Worm (Caenorhabditis elegans) whole organism, young adult: ENCODE results near the gene F25B4.8.

Source experiments
- F49E8.2 ChIP-seq: sonication (generic microtip); optimal IDR thresholded peaks from 3 replicates; lab custom pipeline; 2017; ENCODE audit warnings: missing genetic modification characterization, mild to moderate bottlenecking, missing compliant biosample characterization, antibody characterized with exemption, moderate library complexity; ENCODE audit not compliant: insufficient read depth
- Y53F4B.3 ChIP-seq: fragments of 200-800 bp; sonication (Bioruptor generic); IDR thresholded peaks from 2 replicates; pipeline ENCODE4 v1.3.6; 2022; ENCODE audit warnings: missing genetic modification reagents, missing genetic modification characterization, missing compliant biosample characterization
- aptf-2 ChIP-seq: fragments of 200-800 bp; sonication (Bioruptor generic); conservative IDR thresholded peaks from 2 replicates; pipeline ENCODE4 v1.3.6; 2022; ENCODE audit warnings: missing genetic modification reagents, missing genetic modification characterization, missing compliant biosample characterization
- bed-1 ChIP-seq: fragments of 200-800 bp; sonication (Bioruptor generic); IDR thresholded peaks from 2 replicates; pipeline ENCODE4 v1.3.6; 2022; ENCODE audit warnings: missing genetic modification reagents, missing genetic modification characterization, missing compliant biosample characterization
- ccch-3 ChIP-seq: fragments of 200-800 bp; sonication (Bioruptor generic); optimal IDR thresholded peaks from 2 replicates; lab custom pipeline; 2018; ENCODE audit warnings: mild to moderate bottlenecking, missing genetic modification characterization, missing compliant biosample characterization
- cebp-2 ChIP-seq: fragments of 200-800 bp; sonication (Bioruptor generic); IDR thresholded peaks from 2 replicates; pipeline ENCODE4 v1.3.6; 2022; ENCODE audit warnings: missing genetic modification characterization, missing compliant biosample characterization
- ets-4 ChIP-seq: fragments of 200-800 bp; sonication (Bioruptor generic); optimal IDR thresholded peaks from 2 replicates; lab custom pipeline; 2018; ENCODE audit warnings: mild to moderate bottlenecking, missing genetic modification characterization, missing compliant biosample characterization
- lin-54 ChIP-seq: fragments of 200-800 bp; sonication (Bioruptor generic); optimal IDR thresholded peaks from 2 replicates; lab custom pipeline; 2018; ENCODE audit warnings: mild to moderate bottlenecking, missing genetic modification characterization, missing compliant biosample characterization
- nhr-179 ChIP-seq: sonication (generic microtip); optimal IDR thresholded peaks from 2 replicates; lab custom pipeline; 2016; ENCODE audit warnings: mild to moderate bottlenecking, missing genetic modification characterization, missing compliant biosample characterization
- somi-1 ChIP-seq: fragments of 200-800 bp; sonication (Bioruptor generic); optimal IDR thresholded peaks from 2 replicates; lab custom pipeline; 2018; ENCODE audit warnings: mild to moderate bottlenecking, missing genetic modification characterization, missing compliant biosample characterization
- sptf-2 ChIP-seq: fragments of 200-800 bp; sonication (Bioruptor generic); optimal IDR thresholded peaks from 2 replicates; lab custom pipeline; 2018; ENCODE audit warnings: mild to moderate bottlenecking, missing genetic modification characterization, missing compliant biosample characterization
- unc-62 ChIP-seq: fragments of 150-350 bp; optimal IDR thresholded peaks from 2 replicates; lab custom pipeline; 2014; ENCODE audit warnings: missing biosample characterization, missing genetic modification reagents, missing genetic modification characterization

DNA sequence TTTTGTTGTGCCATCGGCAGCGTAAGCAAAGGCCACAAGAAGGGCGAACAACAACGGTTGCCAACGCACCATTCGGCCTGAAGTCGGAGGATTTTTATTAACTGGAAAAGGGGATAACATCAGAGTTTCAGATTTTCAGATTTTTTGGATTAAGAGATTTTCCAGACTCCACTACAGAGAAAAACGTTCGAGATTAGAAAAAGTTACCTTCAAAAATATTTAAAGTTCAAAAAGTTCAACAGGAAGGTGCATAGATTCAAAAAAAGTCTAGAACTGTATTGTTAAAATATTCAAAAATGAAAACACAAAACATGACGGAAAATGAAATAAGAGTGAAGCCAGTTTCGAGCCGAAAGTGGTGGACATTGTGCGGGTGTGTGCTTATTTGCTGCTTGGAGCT, 15.5 kb downstream of the F25B4.8 start, which contains the start of gene pqn-13:
- no peak for TF ChIP-seq ccch-3 (GFP tag; lab: Kevin White, UChicago)
- TF ChIP-seq bed-1 (GFP tag; lab: Robert Waterston, UW) = no peak
- no peak for TF ChIP-seq unc-62 (GFP tag; lab: Kevin White, UChicago)
- TF ChIP-seq F49E8.2 = no peak
- TF ChIP-seq sptf-2 = no peak
- no peak for TF ChIP-seq Y53F4B.3
- TF ChIP-seq lin-54 (GFP tag; lab: Kevin White, UChicago) = no peak
- TF ChIP-seq somi-1 (GFP tag; lab: Kevin White, UChicago) = no peak
- TF ChIP-seq cebp-2 (GFP tag; lab: Robert Waterston, UW) = no peak
- no peak for TF ChIP-seq nhr-179
- TF ChIP-seq aptf-2 (GFP tag; lab: Robert Waterston, UW) = no peak
- TF ChIP-seq ets-4 (GFP tag; lab: Kevin White, UChicago) = no peak
